Worm (Caenorhabditis elegans) whole organism, L2 larva: ENCODE data around the gene tbx-8.

Experiments used
- lin-13 ChIP-seq: fragments of 150-350 bp; optimal IDR thresholded peaks from 2 replicates; lab custom pipeline; 2014; ENCODE audit warnings: missing biosample characterization, missing genetic modification reagents, missing genetic modification characterization
- nhr-237 ChIP-seq: fragments of 150-350 bp; optimal IDR thresholded peaks from 2 replicates; lab custom pipeline; 2014; ENCODE audit warnings: missing biosample characterization, missing genetic modification characterization
- nhr-6 ChIP-seq: fragments of 150-350 bp; optimal IDR thresholded peaks from 2 replicates; lab custom pipeline; 2014; ENCODE audit warnings: missing biosample characterization, missing genetic modification characterization

- TF ChIP-seq nhr-237 (no peak), lin-13 (no peak), nhr-6 (no peak)
Observed at ce11 chrIII:10320788-10321187, 26.4 kb upstream of the tbx-8 start, which contains the start of gene sas-7.
